Fruit fly (Drosophila melanogaster) whole organism, embryonic: ENCODE results near the gene CG15741.

ENCODE experiments used
- Asciz ChIP-seq: fragments of 200-800 bp; sonication (Bioruptor generic); optimal IDR thresholded peaks from 2 replicates; lab custom pipeline; 2017; ENCODE audit warnings: missing biosample characterization, mild to moderate bottlenecking, missing genetic modification characterization, missing genetic modification reagents
- Bgb ChIP-seq: fragments of 200-800 bp; sonication (Bioruptor generic); IDR thresholded peaks from 2 replicates; pipeline ENCODE4 v1.3.6; 2022; ENCODE audit warnings: missing biosample characterization, missing genetic modification characterization; ENCODE audit not compliant: partially characterized antibody
- CG10979 ChIP-seq: fragments of 200-800 bp; sonication (Bioruptor generic); optimal IDR thresholded peaks from 2 replicates; lab custom pipeline; 2018; ENCODE audit warnings: missing biosample characterization, mild to moderate bottlenecking, missing genetic modification characterization, moderate library complexity
- CG12236 ChIP-seq: fragments of 200-800 bp; sonication (Bioruptor generic); optimal IDR thresholded peaks from 2 replicates; lab custom pipeline; 2016; ENCODE audit warnings: missing biosample characterization, missing genetic modification characterization
- CG1233 ChIP-seq: fragments of 200-800 bp; sonication (Bioruptor generic); optimal IDR thresholded peaks from 4 replicates; lab custom pipeline; 2018; ENCODE audit warnings: missing biosample characterization, mild to moderate bottlenecking, missing genetic modification characterization
- CG12391 ChIP-seq: fragments of 200-800 bp; sonication (Bioruptor generic); optimal IDR thresholded peaks from 3 replicates; lab custom pipeline; 2018; ENCODE audit warnings: missing biosample characterization, mild to moderate bottlenecking, missing genetic modification characterization, moderate library complexity
- CG14860 ChIP-seq: fragments of 200-800 bp; sonication (Bioruptor generic); IDR thresholded peaks from 3 replicates; pipeline ENCODE4 v1.3.6; 2022; ENCODE audit warnings: missing biosample characterization, missing genetic modification characterization; ENCODE audit not compliant: partially characterized antibody
- CG15269 ChIP-seq: fragments of 200-800 bp; sonication (Bioruptor generic); optimal IDR thresholded peaks from 2 replicates; lab custom pipeline; 2018; ENCODE audit warnings: missing biosample characterization, mild to moderate bottlenecking, missing genetic modification characterization, moderate library complexity
- CG17359 ChIP-seq: fragments of 200-800 bp; sonication (Bioruptor generic); optimal IDR thresholded peaks from 3 replicates; lab custom pipeline; 2018; ENCODE audit warnings: missing biosample characterization, mild to moderate bottlenecking, missing genetic modification characterization, moderate library complexity
- CG2875 ChIP-seq: fragments of 200-800 bp; sonication (Bioruptor generic); optimal IDR thresholded peaks from 2 replicates; lab custom pipeline; 2017; ENCODE audit warnings: missing biosample characterization, mild to moderate bottlenecking, missing genetic modification characterization, missing genetic modification reagents
- CG31441 ChIP-seq: fragments of 200-800 bp; sonication (Bioruptor generic); IDR thresholded peaks from 2 replicates; pipeline ENCODE4 v1.3.6; 2022; ENCODE audit warnings: missing biosample characterization, missing genetic modification characterization
- CG33213 ChIP-seq: fragments of 200-800 bp; sonication (Bioruptor generic); optimal IDR thresholded peaks from 3 replicates; lab custom pipeline; 2016; ENCODE audit warnings: missing biosample characterization, missing genetic modification characterization
- CG3407 ChIP-seq: fragments of 200-800 bp; sonication (Bioruptor generic); optimal IDR thresholded peaks from 2 replicates; lab custom pipeline; 2018; ENCODE audit warnings: missing biosample characterization, mild to moderate bottlenecking, missing genetic modification characterization
- CG8281 ChIP-seq: fragments of 200-800 bp; sonication (Bioruptor generic); optimal IDR thresholded peaks from 2 replicates; lab custom pipeline; 2018; ENCODE audit warnings: missing biosample characterization, mild to moderate bottlenecking, missing genetic modification characterization, moderate library complexity
- CG8290 ChIP-seq, 3 experiments: fragments of 200-800 bp; sonication (Bioruptor generic); optimal IDR thresholded peaks; 2 replicates each; lab custom pipeline; 2016 to 2019; ENCODE audit warnings: missing biosample characterization in 3 of 3, missing genetic modification characterization in 3 of 3, mild to moderate bottlenecking in 2 of 3, moderate library complexity in 1 of 3
- Camta ChIP-seq: fragments of 200-800 bp; sonication (Bioruptor generic); optimal IDR thresholded peaks from 2 replicates; lab custom pipeline; 2016; ENCODE audit warnings: missing biosample characterization, missing genetic modification characterization
- CoRest ChIP-seq: fragments of 200-800 bp; sonication (Bioruptor generic); optimal IDR thresholded peaks from 3 replicates; lab custom pipeline; 2018; ENCODE audit warnings: missing biosample characterization, mild to moderate bottlenecking, missing genetic modification characterization, moderate library complexity
- Doc2 ChIP-seq: fragments of 200-800 bp; sonication (Bioruptor generic); IDR thresholded peaks from 2 replicates; pipeline ENCODE4 v1.3.6; 2022; ENCODE audit warnings: missing biosample characterization, missing genetic modification characterization
- Dref ChIP-seq: fragments of 200-800 bp; sonication (Bioruptor generic); IDR thresholded peaks from 2 replicates; pipeline ENCODE4 v1.3.6; 2022; ENCODE audit warnings: missing biosample characterization, missing genetic modification characterization
- E2f2 ChIP-seq: fragments of 200-800 bp; sonication (Bioruptor generic); IDR thresholded peaks from 2 replicates; pipeline ENCODE4 v1.3.6; 2022; ENCODE audit warnings: missing biosample characterization, missing genetic modification characterization
- HHEX ChIP-seq: fragments of 200-800 bp; sonication (Bioruptor generic); optimal IDR thresholded peaks from 3 replicates; lab custom pipeline; 2017; ENCODE audit warnings: missing biosample characterization, mild to moderate bottlenecking, missing genetic modification characterization, missing genetic modification reagents
- HLH54F ChIP-seq: fragments of 200-800 bp; sonication (Bioruptor generic); optimal IDR thresholded peaks from 3 replicates; lab custom pipeline; 2016; ENCODE audit warnings: missing biosample characterization, missing genetic modification characterization
- HLHmδ ChIP-seq: fragments of 200-800 bp; sonication (Bioruptor generic); optimal IDR thresholded peaks from 2 replicates; lab custom pipeline; 2018; ENCODE audit warnings: missing biosample characterization, mild to moderate bottlenecking, missing genetic modification characterization, moderate library complexity
- Hand ChIP-seq: fragments of 200-800 bp; sonication (Bioruptor generic); optimal IDR thresholded peaks from 2 replicates; lab custom pipeline; 2017; ENCODE audit warnings: mild to moderate bottlenecking, missing biosample characterization, missing genetic modification reagents, missing genetic modification characterization
- Hr39 ChIP-seq: fragments of >200 bp; optimal IDR thresholded peaks from 2 replicates; lab custom pipeline; 2017
- Mes4 ChIP-seq: fragments of 200-800 bp; sonication (Bioruptor generic); optimal IDR thresholded peaks from 2 replicates; lab custom pipeline; 2016; ENCODE audit warnings: missing biosample characterization, missing genetic modification characterization
- Nf-YC ChIP-seq: fragments of 200-800 bp; optimal IDR thresholded peaks from 3 replicates; lab custom pipeline; 2019; ENCODE audit warnings: missing biosample characterization, mild to moderate bottlenecking, missing genetic modification characterization, moderate library complexity
- Trl ChIP-seq, 3 experiments: fragments of >200 bp in 2 of 3; fragments of 200-800 bp in 1 of 3; sonication (Bioruptor generic) in 1 of 3; optimal IDR thresholded peaks; 2 replicates in 1 of 3; 3 replicates in 2 of 3; lab custom pipeline; 2016 to 2017; ENCODE audit warnings: missing biosample characterization in 1 of 3, missing genetic modification characterization in 1 of 3
- YL-1 ChIP-seq: fragments of 200-800 bp; sonication (Bioruptor generic); optimal IDR thresholded peaks from 3 replicates; lab custom pipeline; 2017; ENCODE audit warnings: missing biosample characterization, mild to moderate bottlenecking, missing genetic modification characterization
- ap ChIP-seq: fragments of 200-800 bp; sonication (Bioruptor generic); IDR thresholded peaks from 2 replicates; pipeline ENCODE4 v1.3.6; 2022; ENCODE audit warnings: missing biosample characterization, missing genetic modification characterization
- btn ChIP-seq: fragments of 200-800 bp; sonication (Bioruptor generic); optimal IDR thresholded peaks from 2 replicates; lab custom pipeline; 2016; ENCODE audit warnings: missing biosample characterization, missing genetic modification characterization
- dimm ChIP-seq: fragments of 200-800 bp; sonication (Bioruptor generic); IDR thresholded peaks from 2 replicates; pipeline ENCODE4 v1.3.6; 2022; ENCODE audit warnings: missing biosample characterization, missing genetic modification characterization
- en ChIP-seq: fragments of 200-800 bp; sonication (Bioruptor generic); optimal IDR thresholded peaks from 2 replicates; lab custom pipeline; 2016; ENCODE audit warnings: missing biosample characterization, missing genetic modification characterization
- ftz-f1 ChIP-seq: fragments of 200-800 bp; sonication (Bioruptor generic); optimal IDR thresholded peaks from 2 replicates; lab custom pipeline; 2016; ENCODE audit warnings: missing biosample characterization, missing genetic modification characterization
- grau ChIP-seq: fragments of 200-800 bp; optimal IDR thresholded peaks from 3 replicates; lab custom pipeline; 2019; ENCODE audit warnings: missing biosample characterization, mild to moderate bottlenecking, missing genetic modification characterization, moderate library complexity
- hbn ChIP-seq: fragments of 200-800 bp; sonication (Bioruptor generic); IDR thresholded peaks from 2 replicates; pipeline ENCODE4 v1.3.6; 2022; ENCODE audit warnings: missing biosample characterization, missing genetic modification characterization; ENCODE audit not compliant: partially characterized antibody
- kah ChIP-seq: fragments of 200-800 bp; sonication (Bioruptor generic); optimal IDR thresholded peaks from 2 replicates; lab custom pipeline; 2018; ENCODE audit warnings: missing biosample characterization, mild to moderate bottlenecking, missing genetic modification characterization
- luna ChIP-seq: fragments of 200-800 bp; sonication (Bioruptor generic); optimal IDR thresholded peaks from 2 replicates; lab custom pipeline; 2016; ENCODE audit warnings: missing biosample characterization, missing genetic modification characterization
- mld ChIP-seq: fragments of 200-800 bp; sonication (Bioruptor generic); IDR thresholded peaks from 3 replicates; pipeline ENCODE4 v1.3.6; 2022; ENCODE audit warnings: missing biosample characterization, missing genetic modification characterization; ENCODE audit not compliant: partially characterized antibody
- nom ChIP-seq: fragments of 200-800 bp; sonication (Bioruptor generic); optimal IDR thresholded peaks from 2 replicates; lab custom pipeline; 2017; ENCODE audit warnings: missing biosample characterization, missing genetic modification characterization, mild to moderate bottlenecking, moderate library complexity, missing genetic modification reagents
- phol ChIP-seq: fragments of 200-800 bp; sonication (Bioruptor generic); optimal IDR thresholded peaks from 3 replicates; lab custom pipeline; 2018; ENCODE audit warnings: missing biosample characterization, mild to moderate bottlenecking, missing genetic modification characterization, moderate library complexity
- row ChIP-seq: fragments of 200-800 bp; sonication (Bioruptor generic); IDR thresholded peaks from 3 replicates; pipeline ENCODE4 v1.3.6; 2022; ENCODE audit warnings: missing biosample characterization, missing genetic modification characterization
- run ChIP-seq: fragments of 200-800 bp; sonication (Bioruptor generic); optimal IDR thresholded peaks from 3 replicates; lab custom pipeline; 2018; ENCODE audit warnings: missing biosample characterization, mild to moderate bottlenecking, missing genetic modification characterization
- sr ChIP-seq: fragments of 200-800 bp; sonication (Bioruptor generic); IDR thresholded peaks from 3 replicates; pipeline ENCODE4 v1.3.6; 2022; ENCODE audit warnings: missing biosample characterization, missing genetic modification characterization
- stc ChIP-seq: fragments of 200-800 bp; sonication (Bioruptor generic); IDR thresholded peaks from 2 replicates; pipeline ENCODE4 v1.3.6; 2022; ENCODE audit warnings: missing biosample characterization, missing genetic modification characterization
- sug ChIP-seq: fragments of 200-800 bp; optimal IDR thresholded peaks from 2 replicates; lab custom pipeline; 2019; ENCODE audit warnings: missing biosample characterization, mild to moderate bottlenecking, missing genetic modification characterization, moderate library complexity
- zf30C ChIP-seq: fragments of 200-800 bp; sonication (Bioruptor generic); optimal IDR thresholded peaks from 3 replicates; lab custom pipeline; 2018; ENCODE audit warnings: missing biosample characterization, mild to moderate bottlenecking, missing genetic modification characterization

The CG15741 gene

dm6 chrX:11806867-11807747 lies 30.7 kb downstream of the CG15741 start, which contains the start of gene Hsc70-3 (continued):
- TF ChIP-seq nom, result peak; percentile 35
- TF ChIP-seq CG8290 (GFP tag; optimal IDR thresholded peaks at IDR 0.05; lab: Kevin White, UChicago), result peak; percentile 7
- peak in 1 of 2 experiments; percentile 40 for TF ChIP-seq CG8290 (tag; optimal IDR thresholded peaks at IDR 0.05; lab: Kevin White, UChicago)
- peak; percentile 12 for TF ChIP-seq phol
- TF ChIP-seq Mes4 (GFP tag; lab: Kevin White, UChicago), result peak; percentile 7
- TF ChIP-seq YL-1 (GFP tag; lab: Kevin White, UChicago), result peak; percentile 37
- TF ChIP-seq Doc2 (GFP tag; lab: Robert Waterston, UW), result no peak
- 0 out of 2 replicates have a peak, but pooled peaks have one; percentile 8 for TF ChIP-seq E2f2
- TF ChIP-seq mld (GFP tag; lab: Robert Waterston, UW), result no peak
- TF ChIP-seq CG14860 (GFP tag; lab: Robert Waterston, UW), result peak; percentile 43; the same call in 1 of the 3 replicates
- TF ChIP-seq CG3407 (GFP tag; lab: Kevin White, UChicago), result peak; percentile 66
- peak; percentile 83 for TF ChIP-seq Asciz (GFP tag; lab: Kevin White, UChicago)
- TF ChIP-seq ap (GFP tag; lab: Robert Waterston, UW), result no peak
- TF ChIP-seq sr (GFP tag; lab: Robert Waterston, UW), result peak; percentile 86
- TF ChIP-seq CG1233 (GFP tag; lab: Kevin White, UChicago), result peak; percentile 33
- TF ChIP-seq hbn (GFP tag; lab: Robert Waterston, UW), result peak; percentile 60; the same call in 1 of the 2 replicates
- TF ChIP-seq Hand (GFP tag; lab: Kevin White, UChicago), result peak; percentile 9
- TF ChIP-seq Bgb (GFP tag; lab: Robert Waterston, UW), result peak; percentile 56; the same call in 1 of the 2 replicates
- TF ChIP-seq ftz-f1 (GFP tag; lab: Kevin White, UChicago), result peak; percentile 47
- TF ChIP-seq run (tag; lab: Kevin White, UChicago), result no peak
- TF ChIP-seq en (GFP tag; lab: Kevin White, UChicago), result no peak
- TF ChIP-seq CG10979, result peak; percentile 11
- TF ChIP-seq HLHmδ, result peak; percentile 62
- TF ChIP-seq CG15269, result peak; percentile 13
- peak; percentile 33 for TF ChIP-seq grau (tag; lab: Kevin White, UChicago)
- TF ChIP-seq CG12236, result peak; percentile 12
- peak; percentile 25; the same call in 1 of the 2 replicates for TF ChIP-seq CG31441
- TF ChIP-seq Trl (optimal IDR thresholded peaks at IDR 0.05; lab: Kevin White, UChicago), result peak; percentile 76 to 85
- TF ChIP-seq Trl (GFP tag; optimal IDR thresholded peaks at IDR 0.05; lab: Kevin White, UChicago), result peak; percentile 50
- TF ChIP-seq dimm (GFP tag; lab: Robert Waterston, UW), result no peak
- TF ChIP-seq stc (GFP tag; lab: Robert Waterston, UW), result peak; percentile 11; the same call in 1 of the 2 replicates
- TF ChIP-seq luna (GFP tag; lab: Kevin White, UChicago), result no peak
- TF ChIP-seq kah, result no peak
- TF ChIP-seq CG33213 (GFP tag; lab: Kevin White, UChicago), result peak; percentile 11
- TF ChIP-seq zf30C (GFP tag; lab: Kevin White, UChicago), result no peak
- TF ChIP-seq sug, result peak; percentile 50
- TF ChIP-seq btn, result peak; percentile 14
- TF ChIP-seq Camta (GFP tag; lab: Kevin White, UChicago), result peak; percentile 45
- TF ChIP-seq row (GFP tag; lab: Robert Waterston, UW), result peak; percentile 83
- TF ChIP-seq HHEX (GFP tag; lab: Kevin White, UChicago), result peak; percentile 67
- TF ChIP-seq HLH54F (GFP tag; lab: Kevin White, UChicago), result no peak
- peak; percentile 81 for TF ChIP-seq CG2875 (GFP tag; lab: Kevin White, UChicago)
- peak; percentile 50 for TF ChIP-seq CoRest (tag; lab: Kevin White, UChicago)
- peak; percentile 77 for TF ChIP-seq Nf-YC (tag; lab: Kevin White, UChicago)
- TF ChIP-seq Hr39 (lab: Kevin White, UChicago), result no peak
- peak; percentile 13 for TF ChIP-seq CG8281 (tag; lab: Kevin White, UChicago)
- TF ChIP-seq Dref (GFP tag; lab: Robert Waterston, UW), result peak; percentile 63
- peak; percentile 77 for TF ChIP-seq CG17359 (tag; lab: Kevin White, UChicago)
- TF ChIP-seq CG12391 (tag; lab: Kevin White, UChicago), result peak; percentile 54
